Worm (Caenorhabditis elegans): ENCODE data around the gene ZC376.8.

The ZC376.8 gene

ce11 chrV:14226373-14226772, 46.3 kb downstream of the ZC376.8 start, which contains the start of gene nep-21:
Gene nep-21, minus strand, starts transcription at chrV:14226473.
- TF ChIP-seq dmd-9 (GFP tag; IDR thresholded peaks at IDR 0.05) = no peak
- no peak for TF ChIP-seq ceh-62 (tag; optimal IDR thresholded peaks at IDR 0.05)
- TF ChIP-seq nhr-111 (GFP tag; optimal IDR thresholded peaks at IDR 0.05) = no peak
- TF ChIP-seq ZK546.5 (tag; optimal IDR thresholded peaks at IDR 0.05) = no peak
- no peak for TF ChIP-seq Y48G9A.11 (GFP tag; IDR thresholded peaks at IDR 0.05)
- no peak for TF ChIP-seq unc-39 (tag; optimal IDR thresholded peaks at IDR 0.05)
- no peak for TF ChIP-seq egl-27 (tag; optimal IDR thresholded peaks at IDR 0.05)
- TF ChIP-seq unc-62 (GFP tag; optimal IDR thresholded peaks at IDR 0.05 in 1 of 2) = no peak
- TF ChIP-seq unc-62 (tag; optimal IDR thresholded peaks at IDR 0.05) = no peak
- no peak for TF ChIP-seq T26A8.4 (GFP tag; IDR thresholded peaks at IDR 0.05)
- no peak for TF ChIP-seq ama-1 (optimal IDR thresholded peaks at IDR 0.05)
- no peak for TF ChIP-seq dpl-1 (GFP tag; optimal IDR thresholded peaks at IDR 0.05)
- TF ChIP-seq lin-39 (tag; optimal IDR thresholded peaks at IDR 0.05) = no peak
